Worm (Caenorhabditis elegans): Measurements from ENCODE around the gene W05H9.2.
A peak's percentile ranks its signal among the peaks of the same experiment; 100 is the strongest.

The W05H9.2 gene

DNA sequence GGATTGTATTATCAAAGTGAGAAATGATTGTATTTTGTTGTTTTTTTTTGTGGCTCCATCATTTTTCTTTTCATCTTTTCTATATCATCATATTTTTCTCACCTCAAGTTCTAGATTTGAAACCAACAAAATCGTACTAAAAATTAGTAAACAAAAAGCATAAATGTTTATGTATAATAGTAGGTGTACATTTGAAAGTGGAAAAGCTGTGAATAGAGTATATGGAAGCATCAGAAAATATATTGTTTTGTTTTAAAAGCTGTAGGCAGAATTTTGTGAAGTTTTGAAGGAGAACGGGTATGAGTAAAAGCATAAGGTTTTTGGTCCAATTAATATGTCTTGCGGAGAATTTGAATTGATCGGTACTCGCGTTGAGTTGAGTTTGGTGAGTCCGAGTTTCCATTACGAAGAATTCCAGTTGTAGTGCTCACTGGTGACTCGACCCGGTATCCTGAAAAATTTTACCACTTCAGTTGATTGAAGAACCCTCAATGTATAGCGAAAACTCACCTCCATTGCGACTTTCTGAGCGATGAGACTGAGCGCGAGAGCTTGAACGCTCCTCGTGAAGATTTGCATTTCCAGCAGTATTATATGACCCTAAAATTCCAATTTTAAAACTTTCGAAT lies 33.7 kb upstream of the W05H9.2 start, which contains the start of gene C14F11.4:
C14F11.4 (minus strand) TSS at position 51 of the 629 bp plus-strand sequence.
- TF ChIP-seq unc-30 (tag; optimal IDR thresholded peaks at IDR 0.05) (no peak), pax-3 (tag; optimal IDR thresholded peaks at IDR 0.05) (no peak)

DNA sequence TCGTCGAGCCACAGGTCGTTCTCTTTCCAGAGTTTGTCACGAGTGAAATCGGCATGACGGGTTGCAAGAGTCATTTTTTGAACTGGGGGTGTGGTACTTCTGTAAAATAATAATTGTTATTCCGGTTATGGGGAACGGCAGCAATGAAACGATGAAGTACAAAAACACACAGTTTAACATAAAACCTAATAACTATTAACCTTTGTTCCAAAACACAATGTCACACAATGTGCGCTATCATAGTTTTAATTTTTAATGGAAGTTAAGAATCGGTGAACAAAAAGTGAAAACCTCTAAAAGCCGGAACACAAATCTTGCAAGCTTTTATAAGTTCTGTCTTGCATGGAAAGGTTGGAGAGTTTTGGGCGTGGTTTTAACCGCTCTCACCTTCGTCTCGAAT lies 31.4 kb upstream of the W05H9.2 start, which contains the start of gene hsp-43:
hsp-43 (minus strand) TSS at position 101 of the 400 bp plus-strand sequence.
- no peak for TF ChIP-seq Y116A8C.19 (tag; optimal IDR thresholded peaks at IDR 0.05; ENCODE audit: borderline replicate concordance)
- peak; percentile 19 for TF ChIP-seq skn-1 (tag; optimal IDR thresholded peaks at IDR 0.05)
- peak; percentile 78 for TF ChIP-seq blmp-1 (tag; optimal IDR thresholded peaks at IDR 0.05)
- no peak for TF ChIP-seq fos-1 (tag; optimal IDR thresholded peaks at IDR 0.05)

DNA sequence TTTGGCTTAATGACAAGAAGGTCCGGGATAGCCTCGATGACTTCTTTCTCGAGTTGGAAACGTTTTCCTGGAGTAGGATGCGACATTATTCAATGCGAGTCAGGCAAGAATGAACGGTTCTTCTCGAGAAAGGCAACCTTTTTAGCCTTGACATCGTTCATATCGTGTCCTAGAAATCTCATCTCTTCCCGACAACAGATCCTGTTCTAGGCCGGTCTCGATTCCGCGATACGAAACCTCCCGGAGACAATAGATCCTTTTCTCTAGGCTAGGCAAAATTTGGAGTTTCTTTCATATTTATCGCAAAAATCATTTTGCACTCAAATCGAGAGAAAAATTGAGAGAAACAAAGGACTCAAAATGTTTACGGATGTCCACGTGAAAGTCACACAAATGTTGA lies 27.9 kb upstream of the W05H9.2 start, which contains the start of gene rml-3:
rml-3 (minus strand) TSS at position 93 of the 400 bp plus-strand sequence.
- TF ChIP-seq nhr-85 (tag) (peak; percentile 25), lin-14 (GFP tag; optimal IDR thresholded peaks at IDR 0.05) (peak; percentile 25), xbp-1 (tag; optimal IDR thresholded peaks at IDR 0.05) (no peak), blmp-1 (tag; optimal IDR thresholded peaks at IDR 0.05) (peak; percentile 19)

- TF ChIP-seq ztf-4 (tag; optimal IDR thresholded peaks at IDR 0.05) (no peak), lin-35 (GFP tag; optimal IDR thresholded peaks at IDR 0.05) (no peak), nhr-12 (tag; optimal IDR thresholded peaks at IDR 0.05) (no peak), mef-2 (tag; optimal IDR thresholded peaks at IDR 0.05) (no peak), xbp-1 (tag; optimal IDR thresholded peaks at IDR 0.05) (peak; percentile 52), C34B4.2 (tag; optimal IDR thresholded peaks at IDR 0.05) (no peak), lin-14 (GFP tag; optimal IDR thresholded peaks at IDR 0.05) (peak; percentile 92), pqm-1 (tag; optimal IDR thresholded peaks at IDR 0.05) (no peak), vab-15 (tag; optimal IDR thresholded peaks at IDR 0.05) (no peak), dsc-1 (tag; optimal IDR thresholded peaks at IDR 0.05) (peak; percentile 43), F16B12.6 (tag; optimal IDR thresholded peaks at IDR 0.05) (no peak), mdl-1 (tag; optimal IDR thresholded peaks at IDR 0.05) (peak in 1 of 2 experiments; percentile 55), nhr-20 (tag; optimal IDR thresholded peaks at IDR 0.05) (peak; percentile 37), unc-130 (tag; optimal IDR thresholded peaks at IDR 0.05) (no peak), nhr-11 (tag; optimal IDR thresholded peaks at IDR 0.05) (no peak), fos-1 (tag; optimal IDR thresholded peaks at IDR 0.05) (no peak), snpc-4 (tag; optimal IDR thresholded peaks at IDR 0.05) (no peak), mep-1 (tag; optimal IDR thresholded peaks at IDR 0.05) (peak; percentile 39), lin-15B (tag; optimal IDR thresholded peaks at IDR 0.05) (no peak), ceh-63 (GFP tag; optimal IDR thresholded peaks at IDR 0.05) (no peak), pax-3 (tag; optimal IDR thresholded peaks at IDR 0.05) (no peak), lsy-2 (tag; optimal IDR thresholded peaks at IDR 0.05) (peak in 1 of 2 experiments; percentile 11), snu-23 (GFP tag; optimal IDR thresholded peaks at IDR 0.05) (peak; percentile 58), ets-5 (GFP tag; IDR thresholded peaks at IDR 0.05) (no peak), Y116A8C.19 (tag; optimal IDR thresholded peaks at IDR 0.05; ENCODE audit: borderline replicate concordance) (no peak), efl-1 (optimal IDR thresholded peaks at IDR 0.05) (no peak), efl-1 (GFP tag; optimal IDR thresholded peaks at IDR 0.05 in 1 of 2) (peak in 1 of 2 experiments; percentile 64), C04F5.9 (tag; optimal IDR thresholded peaks at IDR 0.05) (no peak), mab-9 (GFP tag; IDR thresholded peaks at IDR 0.05) (no peak), nhr-19 (GFP tag; conservative IDR thresholded peaks at IDR 0.05) (no peak), grh-1 (GFP tag; IDR thresholded peaks at IDR 0.05) (no peak), swsn-7 (tag; optimal IDR thresholded peaks at IDR 0.05) (peak; percentile 40), nhr-71 (tag; optimal IDR thresholded peaks at IDR 0.05) (peak; percentile 68), sptf-1 (tag; optimal IDR thresholded peaks at IDR 0.05) (no peak), skn-1 (tag; optimal IDR thresholded peaks at IDR 0.05) (peak; percentile 15), C16A3.4 (tag; optimal IDR thresholded peaks at IDR 0.05) (no peak), nhr-76 (tag; optimal IDR thresholded peaks at IDR 0.05) (no peak), blmp-1 (tag; optimal IDR thresholded peaks at IDR 0.05) (peak; percentile 26), nhr-47 (tag; optimal IDR thresholded peaks at IDR 0.05) (peak; percentile 37), ceh-90 (tag; optimal IDR thresholded peaks at IDR 0.05) (no peak), rnt-1 (tag; optimal IDR thresholded peaks at IDR 0.05) (peak; percentile 65), nhr-237 (tag; optimal IDR thresholded peaks at IDR 0.05) (no peak)
Observed at ce11 chrX:6239927-6240639, 26.8 kb upstream of the W05H9.2 start.

Measured in whole organism, L1 larva.